Worm (Caenorhabditis elegans): ENCODE data around the gene perm-3.
A peak's percentile ranks its signal among the peaks of the same experiment; 100 is the strongest.

Gene perm-3

ce11 chrIV:5394687-5395086, at the start of gene perm-3, which contains the start of gene swsn-6:
Gene perm-3 (minus strand): TSS chrIV:5394804.
Gene swsn-6 (plus strand): TSS chrIV:5395033.
- TF ChIP-seq pqm-1 (tag; optimal IDR thresholded peaks at IDR 0.05) (no peak), elt-2 (tag; optimal IDR thresholded peaks at IDR 0.05) (peak; percentile 37), egl-5 (tag; optimal IDR thresholded peaks at IDR 0.05) (peak; percentile 45), nhr-43 (tag; optimal IDR thresholded peaks at IDR 0.05; ENCODE audit: poor library complexity, severe bottlenecking) (peak; percentile 8), nhr-12 (tag; optimal IDR thresholded peaks at IDR 0.05) (no peak), snpc-4 (tag; optimal IDR thresholded peaks at IDR 0.05) (peak; percentile 90), nfya-1 (tag; optimal IDR thresholded peaks at IDR 0.05; ENCODE audit: insufficient read depth) (peak; percentile 80), nhr-23 (tag; optimal IDR thresholded peaks at IDR 0.05) (peak; percentile 83), mml-1 (tag; optimal IDR thresholded peaks at IDR 0.05) (no peak), jun-1 (tag; optimal IDR thresholded peaks at IDR 0.05) (peak; percentile 53), zag-1 (tag; optimal IDR thresholded peaks at IDR 0.05) (no peak), aly-2 (tag; optimal IDR thresholded peaks at IDR 0.05) (no peak), ztf-4 (tag; optimal IDR thresholded peaks at IDR 0.05) (no peak), hmg-11 (tag; optimal IDR thresholded peaks at IDR 0.05) (peak; percentile 61), fkh-2 (tag; optimal IDR thresholded peaks at IDR 0.05) (no peak), lin-39 (tag; optimal IDR thresholded peaks at IDR 0.05) (peak; percentile 40), lsy-12 (tag; optimal IDR thresholded peaks at IDR 0.05) (peak; percentile 49), sea-2 (GFP tag; optimal IDR thresholded peaks at IDR 0.05) (no peak), ceh-16 (tag; optimal IDR thresholded peaks at IDR 0.05) (no peak), nhr-237 (tag; optimal IDR thresholded peaks at IDR 0.05) (no peak), R02D3.7 (tag; optimal IDR thresholded peaks at IDR 0.05) (peak; percentile 63), ztf-11 (tag; optimal IDR thresholded peaks at IDR 0.05) (no peak), lin-15B (tag; optimal IDR thresholded peaks at IDR 0.05) (peak; percentile 85), pha-4 (tag; optimal IDR thresholded peaks at IDR 0.05) (peak; percentile 89), ZK546.5 (tag; optimal IDR thresholded peaks at IDR 0.05) (peak; percentile 37), daf-12 (tag; optimal IDR thresholded peaks at IDR 0.05) (no peak), nhr-25 (tag; optimal IDR thresholded peaks at IDR 0.05) (peak; percentile 73), nhr-11 (tag; optimal IDR thresholded peaks at IDR 0.05) (no peak), tbx-2 (tag; optimal IDR thresholded peaks at IDR 0.05) (peak; percentile 62), elt-1 (tag; optimal IDR thresholded peaks at IDR 0.05) (peak; percentile 7), ceh-28 (tag; optimal IDR thresholded peaks at IDR 0.05) (peak; percentile 92)

ce11 chrIV:5438705-5439104, 44.1 kb upstream of the perm-3 start, which contains the start of gene mgl-3:
Gene mgl-3 (plus strand): TSS chrIV:5439005.
- TF ChIP-seq lin-39 (tag; optimal IDR thresholded peaks at IDR 0.05) (no peak), mdl-1 (tag; optimal IDR thresholded peaks at IDR 0.05) (no peak), nhr-237 (tag; optimal IDR thresholded peaks at IDR 0.05) (no peak), lsy-12 (tag; optimal IDR thresholded peaks at IDR 0.05) (no peak), egl-5 (tag; optimal IDR thresholded peaks at IDR 0.05) (no peak), mml-1 (tag; optimal IDR thresholded peaks at IDR 0.05) (no peak), hmg-11 (tag; optimal IDR thresholded peaks at IDR 0.05) (no peak), nhr-11 (tag; optimal IDR thresholded peaks at IDR 0.05) (no peak), fos-1 (tag; optimal IDR thresholded peaks at IDR 0.05) (no peak), sea-2 (GFP tag; optimal IDR thresholded peaks at IDR 0.05) (no peak), zag-1 (tag; optimal IDR thresholded peaks at IDR 0.05) (no peak), jun-1 (tag; optimal IDR thresholded peaks at IDR 0.05) (no peak), pqm-1 (tag; optimal IDR thresholded peaks at IDR 0.05) (no peak), elt-1 (tag; optimal IDR thresholded peaks at IDR 0.05) (no peak), tbx-2 (tag; optimal IDR thresholded peaks at IDR 0.05) (no peak), fkh-10 (GFP tag; optimal IDR thresholded peaks at IDR 0.05) (no peak), daf-12 (tag; optimal IDR thresholded peaks at IDR 0.05) (no peak), nfya-1 (tag; optimal IDR thresholded peaks at IDR 0.05; ENCODE audit: insufficient read depth) (no peak)

ce11 chrIV:5419122-5419521, 24.5 kb upstream of the perm-3 start, which contains the start of gene ehn-3:
Gene ehn-3 (minus strand): TSS chrIV:5419222.
- TF ChIP-seq nhr-23 (tag; optimal IDR thresholded peaks at IDR 0.05): no peak
- TF ChIP-seq nhr-11 (tag; optimal IDR thresholded peaks at IDR 0.05): no peak
- no peak for TF ChIP-seq fos-1 (tag; optimal IDR thresholded peaks at IDR 0.05)
- TF ChIP-seq nhr-77 (tag; optimal IDR thresholded peaks at IDR 0.05): no peak
- TF ChIP-seq sea-2 (GFP tag; optimal IDR thresholded peaks at IDR 0.05): no peak
- no peak for TF ChIP-seq egl-27 (tag; optimal IDR thresholded peaks at IDR 0.05)
- TF ChIP-seq aly-2 (tag; optimal IDR thresholded peaks at IDR 0.05): no peak
- TF ChIP-seq pha-4 (tag; optimal IDR thresholded peaks at IDR 0.05): no peak
- no peak for TF ChIP-seq ceh-28 (tag; optimal IDR thresholded peaks at IDR 0.05)
- no peak for TF ChIP-seq mml-1 (tag; optimal IDR thresholded peaks at IDR 0.05)
- no peak for TF ChIP-seq skn-1 (tag; optimal IDR thresholded peaks at IDR 0.05)
- no peak for TF ChIP-seq daf-12 (tag; optimal IDR thresholded peaks at IDR 0.05)
- TF ChIP-seq pqm-1 (tag; optimal IDR thresholded peaks at IDR 0.05): no peak

All from whole organism, L3 larva.